Worm (Caenorhabditis elegans): Measurements from ENCODE around the gene hda-1.

The hda-1 gene

DNA sequence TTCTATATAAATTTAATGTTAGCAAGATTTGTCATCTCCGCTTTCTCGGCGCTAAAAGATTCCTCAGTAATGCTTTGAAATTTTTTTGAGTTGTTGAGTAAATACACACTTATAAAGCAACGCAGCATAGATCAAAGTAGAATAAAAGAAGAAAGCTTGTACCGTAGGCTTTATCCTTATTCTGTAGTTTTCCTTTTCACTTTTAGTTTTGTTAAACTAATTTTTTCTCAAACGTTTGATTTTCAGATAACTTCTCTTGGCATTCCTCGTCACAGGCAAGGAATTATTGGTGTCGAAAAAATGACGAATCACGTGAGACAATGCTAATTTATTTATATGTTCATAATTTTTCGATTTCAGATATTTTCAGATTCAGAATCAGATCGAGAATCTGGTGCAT lies 37.4 kb downstream of the hda-1 start, which contains the start of gene C53A5.11:
C53A5.11 (plus strand) TSS at position 301 of the 400 bp plus-strand sequence.
- no peak for TF ChIP-seq ztf-11 (tag; optimal IDR thresholded peaks at IDR 0.05)
- no peak for TF ChIP-seq ZK546.5 (tag; optimal IDR thresholded peaks at IDR 0.05)
- TF ChIP-seq nhr-77 (tag; optimal IDR thresholded peaks at IDR 0.05), result no peak
- TF ChIP-seq snpc-4 (tag; optimal IDR thresholded peaks at IDR 0.05), result no peak
- TF ChIP-seq ztf-4 (tag; optimal IDR thresholded peaks at IDR 0.05), result no peak
- TF ChIP-seq unc-39 (tag; optimal IDR thresholded peaks at IDR 0.05), result no peak
- no peak for TF ChIP-seq hmg-11 (tag; optimal IDR thresholded peaks at IDR 0.05)
- no peak for TF ChIP-seq R02D3.7 (tag; optimal IDR thresholded peaks at IDR 0.05)
- TF ChIP-seq ceh-82 (tag; optimal IDR thresholded peaks at IDR 0.05), result no peak
- no peak for TF ChIP-seq unc-62 (GFP tag; optimal IDR thresholded peaks at IDR 0.05)
- no peak for TF ChIP-seq daf-12 (tag; optimal IDR thresholded peaks at IDR 0.05)
- TF ChIP-seq nhr-11 (tag; optimal IDR thresholded peaks at IDR 0.05), result no peak
- TF ChIP-seq ama-1 (optimal IDR thresholded peaks at IDR 0.05), result no peak
- TF ChIP-seq egl-27 (tag; optimal IDR thresholded peaks at IDR 0.05), result no peak
- no peak for TF ChIP-seq nhr-67 (tag; optimal IDR thresholded peaks at IDR 0.05)

ce11 chrV:14576745-14577373 lies 51.7 kb downstream of the hda-1 start:
- TF ChIP-seq nfya-1 (tag; optimal IDR thresholded peaks at IDR 0.05; ENCODE audit: insufficient read depth), result no peak
- peak; percentile 21 for TF ChIP-seq egl-5 (tag; optimal IDR thresholded peaks at IDR 0.05)
- TF ChIP-seq elt-1 (tag; optimal IDR thresholded peaks at IDR 0.05), result peak; percentile 70
- TF ChIP-seq lin-39 (tag; optimal IDR thresholded peaks at IDR 0.05), result peak; percentile 6

Measured in whole organism, L3 larva.